Worm (Caenorhabditis elegans) whole organism, L3 larva: ENCODE measurements around the gene ostf-4.

Experiments
- ceh-28 ChIP-seq: fragments of 150-350 bp; optimal IDR thresholded peaks from 2 replicates; lab custom pipeline; 2014; ENCODE audit warnings: missing biosample characterization, missing genetic modification reagents, missing genetic modification characterization
- ceh-82 ChIP-seq: fragments of 150-350 bp; optimal IDR thresholded peaks from 2 replicates; lab custom pipeline; 2014; ENCODE audit warnings: missing biosample characterization, missing genetic modification characterization
- daf-12 ChIP-seq: fragments of 150-350 bp; optimal IDR thresholded peaks from 2 replicates; lab custom pipeline; 2014; ENCODE audit warnings: missing biosample characterization, missing genetic modification reagents, missing genetic modification characterization
- egl-27 ChIP-seq: sonication (generic microtip); optimal IDR thresholded peaks from 4 replicates; lab custom pipeline; 2017; ENCODE audit warnings: missing biosample characterization, missing genetic modification reagents, missing genetic modification characterization
- egl-5 ChIP-seq: fragments of 150-350 bp; optimal IDR thresholded peaks from 2 replicates; lab custom pipeline; 2017; ENCODE audit warnings: missing biosample characterization, missing genetic modification reagents, missing genetic modification characterization, inconsistent platforms
- elt-2 ChIP-seq: sonication (generic microtip); optimal IDR thresholded peaks from 2 replicates; lab custom pipeline; 2016; ENCODE audit warnings: missing genetic modification reagents, mild to moderate bottlenecking, missing genetic modification characterization, missing compliant biosample characterization
- elt-3 ChIP-seq, 3 experiments: fragments of 150-350 bp in 1 of 3; sonication (generic microtip) in 2 of 3; optimal IDR thresholded peaks; 2 replicates in 2 of 3; 4 replicates in 1 of 3; lab custom pipeline; 2014 to 2017; ENCODE audit warnings: missing biosample characterization in 3 of 3, missing genetic modification characterization in 3 of 3
- fkh-10 ChIP-seq: sonication (generic microtip); optimal IDR thresholded peaks from 2 replicates; lab custom pipeline; 2017; ENCODE audit warnings: missing biosample characterization, missing genetic modification reagents, missing genetic modification characterization
- fkh-2 ChIP-seq: fragments of 150-350 bp; optimal IDR thresholded peaks from 2 replicates; lab custom pipeline; 2014; ENCODE audit warnings: missing biosample characterization, missing genetic modification reagents, missing genetic modification characterization
- fos-1 ChIP-seq: fragments of 150-350 bp; optimal IDR thresholded peaks from 2 replicates; lab custom pipeline; 2014; ENCODE audit warnings: missing biosample characterization, missing genetic modification characterization
- hmg-11 ChIP-seq: sonication (generic microtip); optimal IDR thresholded peaks from 2 replicates; lab custom pipeline; 2016; ENCODE audit warnings: missing genetic modification characterization, missing compliant biosample characterization
- jun-1 ChIP-seq: fragments of 150-350 bp; optimal IDR thresholded peaks from 2 replicates; lab custom pipeline; 2014; ENCODE audit warnings: missing biosample characterization, missing genetic modification reagents, missing genetic modification characterization
- lin-15B ChIP-seq: fragments of 150-350 bp; optimal IDR thresholded peaks from 2 replicates; lab custom pipeline; 2014; ENCODE audit warnings: missing biosample characterization, missing genetic modification characterization
- lin-39 ChIP-seq: fragments of 150-350 bp; optimal IDR thresholded peaks from 2 replicates; lab custom pipeline; 2018; ENCODE audit warnings: missing biosample characterization, missing genetic modification reagents, missing genetic modification characterization
- lsy-12 ChIP-seq: sonication (generic microtip); optimal IDR thresholded peaks from 2 replicates; lab custom pipeline; 2016; ENCODE audit warnings: mild to moderate bottlenecking, missing genetic modification characterization, missing compliant biosample characterization
- nfya-1 ChIP-seq: sonication (generic microtip); optimal IDR thresholded peaks from 2 replicates; lab custom pipeline; 2017; ENCODE audit warnings: missing genetic modification characterization, mild to moderate bottlenecking, missing compliant biosample characterization, antibody characterized with exemption, moderate library complexity; ENCODE audit not compliant: insufficient read depth
- nhr-11 ChIP-seq: fragments of 150-350 bp; optimal IDR thresholded peaks from 2 replicates; lab custom pipeline; 2014; ENCODE audit warnings: missing biosample characterization, missing genetic modification characterization
- nhr-23 ChIP-seq: fragments of 150-350 bp; optimal IDR thresholded peaks from 2 replicates; lab custom pipeline; 2014; ENCODE audit warnings: missing biosample characterization, missing genetic modification reagents, missing genetic modification characterization
- nhr-25 ChIP-seq: sonication (generic microtip); optimal IDR thresholded peaks from 2 replicates; lab custom pipeline; 2017; ENCODE audit warnings: missing biosample characterization, missing genetic modification characterization
- nhr-43 ChIP-seq: sonication (generic microtip); optimal IDR thresholded peaks from 2 replicates; lab custom pipeline; 2016; ENCODE audit warnings: mild to moderate bottlenecking, missing genetic modification characterization, missing compliant biosample characterization; ENCODE audit not compliant: poor library complexity, severe bottlenecking
- nhr-67 ChIP-seq: fragments of 150-350 bp; optimal IDR thresholded peaks from 2 replicates; lab custom pipeline; 2014; ENCODE audit warnings: missing biosample characterization, missing genetic modification characterization
- pha-4 ChIP-seq: fragments of 150-350 bp; optimal IDR thresholded peaks from 2 replicates; lab custom pipeline; 2014; ENCODE audit warnings: missing biosample characterization, missing genetic modification reagents, missing genetic modification characterization
- pqm-1 ChIP-seq: fragments of 150-350 bp; optimal IDR thresholded peaks from 2 replicates; lab custom pipeline; 2017; ENCODE audit warnings: missing biosample characterization, missing genetic modification characterization, inconsistent platforms
- sea-2 ChIP-seq: fragments of 150-350 bp; sonication (generic microtip); optimal IDR thresholded peaks from 4 replicates; lab custom pipeline; 2014; ENCODE audit warnings: missing biosample characterization, missing genetic modification reagents, missing genetic modification characterization
- skn-1 ChIP-seq: fragments of 150-350 bp; optimal IDR thresholded peaks from 2 replicates; lab custom pipeline; 2014; ENCODE audit warnings: missing biosample characterization, missing genetic modification characterization
- unc-62 ChIP-seq: fragments of 150-350 bp; sonication (generic microtip); optimal IDR thresholded peaks from 4 replicates; lab custom pipeline; 2014; ENCODE audit warnings: missing biosample characterization, missing genetic modification reagents, missing genetic modification characterization
- ztf-4 ChIP-seq: fragments of 150-350 bp; optimal IDR thresholded peaks from 2 replicates; lab custom pipeline; 2014; ENCODE audit warnings: missing biosample characterization, missing genetic modification characterization

ostf-4 gene

ce11 chrIII:10359916-10360315 lies 41.6 kb upstream of the ostf-4 start:
- TF ChIP-seq nhr-67 (tag; lab: Kevin White, UChicago), result no peak
- no peak for TF ChIP-seq pqm-1 (tag; lab: Kevin White, UChicago)
- no peak for TF ChIP-seq egl-5 (tag; lab: Kevin White, UChicago)
- no peak for TF ChIP-seq ceh-82
- peak; percentile 12 for TF ChIP-seq fkh-10 (GFP tag; lab: Kevin White, UChicago)
- TF ChIP-seq ztf-4 (tag; lab: Kevin White, UChicago), result no peak

ce11 chrIII:10358751-10359150 lies 40.4 kb upstream of the ostf-4 start:
- peak; percentile 36 for TF ChIP-seq fkh-10 (GFP tag; lab: Kevin White, UChicago)
- no peak for TF ChIP-seq elt-3 (tag; optimal IDR thresholded peaks at IDR 0.05; lab: Kevin White, UChicago)
- TF ChIP-seq unc-62 (GFP tag; lab: Kevin White, UChicago), result no peak
- TF ChIP-seq nfya-1 (tag; lab: Kevin White, UChicago), result peak; percentile 28
- TF ChIP-seq lsy-12 (tag; lab: Kevin White, UChicago), result no peak
- TF ChIP-seq daf-12 (tag; lab: Kevin White, UChicago), result no peak
- TF ChIP-seq fkh-2 (tag; lab: Kevin White, UChicago), result no peak
- TF ChIP-seq, all 47 proteins: peak for 2

ce11 chrIII:10357598-10358186 lies 39.3 kb upstream of the ostf-4 start, which contains the start of gene umps-1:
umps-1 (minus strand) TSS chrIII:10357648.
- TF ChIP-seq sea-2 (GFP tag; lab: Kevin White, UChicago), result no peak
- peak; percentile 48 for TF ChIP-seq skn-1 (tag; lab: Kevin White, UChicago)
- peak; percentile 26 for TF ChIP-seq lin-39 (tag; lab: Kevin White, UChicago)
- TF ChIP-seq elt-2 (tag; lab: Kevin White, UChicago), result peak; percentile 41
- peak; percentile 90 for TF ChIP-seq nhr-23 (tag; lab: Kevin White, UChicago)
- peak; percentile 49 for TF ChIP-seq pqm-1 (tag; lab: Kevin White, UChicago)
- peak; percentile 62 for TF ChIP-seq hmg-11 (tag; lab: Kevin White, UChicago)
- peak; percentile 93 for TF ChIP-seq nfya-1 (tag; lab: Kevin White, UChicago)
- TF ChIP-seq pha-4, result peak; percentile 92
- no peak for TF ChIP-seq fkh-2 (tag; lab: Kevin White, UChicago)
- peak; percentile 60 for TF ChIP-seq nhr-25 (tag; lab: Kevin White, UChicago)
- peak; percentile 20 for TF ChIP-seq lsy-12 (tag; lab: Kevin White, UChicago)
- TF ChIP-seq fos-1, result no peak
- TF ChIP-seq nhr-43 (tag; lab: Kevin White, UChicago), result peak; percentile 45
- TF ChIP-seq ceh-82, result no peak
- TF ChIP-seq egl-27 (tag; lab: Kevin White, UChicago), result no peak
- TF ChIP-seq lin-15B (tag; lab: Kevin White, UChicago), result peak; percentile 73
- TF ChIP-seq elt-3 (tag; optimal IDR thresholded peaks at IDR 0.05; lab: Kevin White, UChicago), result no peak
- TF ChIP-seq, all 47 proteins: peak for 12

ce11 chrIII:10355382-10355781 lies 37.0 kb upstream of the ostf-4 start, which contains the start of gene spp-1:
spp-1 (minus strand) TSS chrIII:10355668.
- TF ChIP-seq ceh-28 (tag; lab: Kevin White, UChicago) (peak; percentile 31), pha-4 (peak; percentile 57), elt-2 (tag; lab: Kevin White, UChicago) (peak; percentile 94), fkh-2 (tag; lab: Kevin White, UChicago) (no peak), jun-1 (tag; lab: Kevin White, UChicago) (peak; percentile 50), pqm-1 (tag; lab: Kevin White, UChicago) (peak; percentile 87)

- no peak for TF ChIP-seq lin-39 (tag; lab: Kevin White, UChicago)
- peak; percentile 54 for TF ChIP-seq elt-2 (tag; lab: Kevin White, UChicago)
Observed at ce11 chrIII:10354591-10354990, 36.2 kb upstream of the ostf-4 start.

ce11 chrIII:10353423-10353822 lies 35.1 kb upstream of the ostf-4 start:
- no peak for TF ChIP-seq nhr-23 (tag; lab: Kevin White, UChicago)
- no peak for TF ChIP-seq ceh-28 (tag; lab: Kevin White, UChicago)
- no peak for TF ChIP-seq hmg-11 (tag; lab: Kevin White, UChicago)
- no peak for TF ChIP-seq nhr-11 (tag; lab: Kevin White, UChicago)
